Fruit fly (Drosophila melanogaster): ENCODE measurements around the gene CG43965.

CG43965 gene

dm6 chr3L:8690630-8691029, 34.9 kb downstream of the CG43965 start:
- TF ChIP-seq foxo (GFP tag; optimal IDR thresholded peaks at IDR 0.05) (no peak), tai (GFP tag; optimal IDR thresholded peaks at IDR 0.05) (no peak), OdsH (GFP tag; optimal IDR thresholded peaks at IDR 0.05) (no peak), Hnf4 (GFP tag; optimal IDR thresholded peaks at IDR 0.05) (no peak), Mio (GFP tag; optimal IDR thresholded peaks at IDR 0.05) (no peak), Abd-B (GFP tag; optimal IDR thresholded peaks at IDR 0.05) (no peak), Jra (GFP tag; optimal IDR thresholded peaks at IDR 0.05) (no peak), rgr (GFP tag; optimal IDR thresholded peaks at IDR 0.05) (no peak), pan (optimal IDR thresholded peaks at IDR 0.05) (no peak), fru (GFP tag; optimal IDR thresholded peaks at IDR 0.05) (no peak), CG32264 (GFP tag; optimal IDR thresholded peaks at IDR 0.05) (no peak), br (GFP tag; optimal IDR thresholded peaks at IDR 0.05) (no peak), woc (GFP tag; optimal IDR thresholded peaks at IDR 0.05) (no peak), sage (GFP tag; optimal IDR thresholded peaks at IDR 0.05) (no peak), GATAd (GFP tag; optimal IDR thresholded peaks at IDR 0.05) (no peak)

- no peak for TF ChIP-seq Rel (GFP tag; optimal IDR thresholded peaks at IDR 0.05)
- peak; percentile 11 for TF ChIP-seq Rel (tag; optimal IDR thresholded peaks at IDR 0.05)
- TF ChIP-seq brk (GFP tag; optimal IDR thresholded peaks at IDR 0.05), result no peak
- no peak for TF ChIP-seq foxo (GFP tag; optimal IDR thresholded peaks at IDR 0.05)
- TF ChIP-seq fru (GFP tag; optimal IDR thresholded peaks at IDR 0.05), result peak; percentile 2
- peak; percentile 13 for TF ChIP-seq Hr83 (GFP tag; optimal IDR thresholded peaks at IDR 0.05; ENCODE audit: poor library complexity, severe bottlenecking)
Measured at dm6 chr3L:8689675-8690074, 35.9 kb downstream of the CG43965 start.

DNA sequence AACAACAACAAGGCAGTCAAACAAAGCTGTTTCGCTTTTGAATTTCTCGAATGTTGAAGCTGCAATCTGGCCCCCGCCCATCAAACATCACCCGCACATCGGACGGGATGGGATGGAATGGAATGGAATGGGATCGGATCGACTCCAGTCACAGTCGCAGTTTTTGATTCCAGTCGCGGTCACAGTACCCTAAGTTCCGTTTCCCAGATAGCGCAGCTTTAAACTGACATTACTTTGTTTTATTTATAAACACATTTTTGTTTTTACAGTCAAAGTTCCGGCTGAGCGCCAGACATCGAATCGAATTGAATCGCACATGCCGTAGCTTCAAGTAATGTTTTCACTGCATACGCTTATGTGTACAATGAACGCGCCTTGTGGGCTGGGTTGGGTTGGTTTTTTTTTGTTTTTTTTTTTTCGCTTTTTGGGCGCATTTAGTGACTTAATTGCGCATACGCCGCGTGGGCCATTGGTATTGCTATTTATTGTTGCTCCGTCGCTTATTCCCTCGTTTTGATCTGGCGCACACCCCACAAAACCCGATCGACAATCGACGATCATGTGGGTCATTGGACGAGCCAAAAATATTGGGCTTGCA, 36.8 kb downstream of the CG43965 start:
- TF ChIP-seq GATAd (GFP tag; optimal IDR thresholded peaks at IDR 0.05) (no peak), dl (GFP tag; optimal IDR thresholded peaks at IDR 0.05; ENCODE audit: insufficient read depth in 1 of 2, partially characterized antibody in 2 of 2) (no peak), h (GFP tag; optimal IDR thresholded peaks at IDR 0.05) (peak; percentile 68), dmrt93B (GFP tag; optimal IDR thresholded peaks at IDR 0.05) (no peak), br (GFP tag; optimal IDR thresholded peaks at IDR 0.05) (peak; percentile 40), OdsH (GFP tag; optimal IDR thresholded peaks at IDR 0.05) (no peak), CG32264 (GFP tag; optimal IDR thresholded peaks at IDR 0.05) (no peak), ey (GFP tag; optimal IDR thresholded peaks at IDR 0.05) (peak; percentile 7), HLH106 (tag; optimal IDR thresholded peaks at IDR 0.05) (no peak), Mio (GFP tag; optimal IDR thresholded peaks at IDR 0.05) (no peak), Rel (GFP tag; optimal IDR thresholded peaks at IDR 0.05) (no peak), Rel (tag; optimal IDR thresholded peaks at IDR 0.05) (peak; percentile 17), usp (GFP tag; optimal IDR thresholded peaks at IDR 0.05) (no peak), jim (GFP tag; optimal IDR thresholded peaks at IDR 0.05) (peak; percentile 43), tai (GFP tag; optimal IDR thresholded peaks at IDR 0.05) (no peak), foxo (GFP tag; optimal IDR thresholded peaks at IDR 0.05) (peak in 1 of 2 experiments; percentile 2), fru (GFP tag; optimal IDR thresholded peaks at IDR 0.05) (peak; percentile 67), pan (optimal IDR thresholded peaks at IDR 0.05) (no peak), dsf (GFP tag; optimal IDR thresholded peaks at IDR 0.05; ENCODE audit: borderline replicate concordance) (no peak), Myc (optimal IDR thresholded peaks at IDR 0.05) (no peak), CrebA (GFP tag; optimal IDR thresholded peaks at IDR 0.05; ENCODE audit: borderline replicate concordance) (no peak), woc (GFP tag; optimal IDR thresholded peaks at IDR 0.05) (no peak), lola (GFP tag; optimal IDR thresholded peaks at IDR 0.05) (no peak), rgr (GFP tag; optimal IDR thresholded peaks at IDR 0.05) (peak; percentile 37), psq (GFP tag; optimal IDR thresholded peaks at IDR 0.05) (peak; percentile 3), Hnf4 (GFP tag; optimal IDR thresholded peaks at IDR 0.05) (no peak), Dfd (GFP tag; optimal IDR thresholded peaks at IDR 0.05) (no peak), Dif (GFP tag; optimal IDR thresholded peaks at IDR 0.05; ENCODE audit: partially characterized antibody) (no peak), Sp1 (GFP tag; optimal IDR thresholded peaks at IDR 0.05) (peak; percentile 10), N (GFP tag; optimal IDR thresholded peaks at IDR 0.05) (no peak), sage (GFP tag; optimal IDR thresholded peaks at IDR 0.05) (no peak), Vsx2 (GFP tag; optimal IDR thresholded peaks at IDR 0.05; ENCODE audit: partially characterized antibody) (no peak), Abd-B (GFP tag; optimal IDR thresholded peaks at IDR 0.05) (no peak), brk (GFP tag; optimal IDR thresholded peaks at IDR 0.05) (no peak), Hr83 (GFP tag; optimal IDR thresholded peaks at IDR 0.05; ENCODE audit: poor library complexity, severe bottlenecking) (no peak), Jra (GFP tag; optimal IDR thresholded peaks at IDR 0.05) (no peak), CG9705 (GFP tag; optimal IDR thresholded peaks at IDR 0.05) (no peak), sv (GFP tag; optimal IDR thresholded peaks at IDR 0.05) (no peak), Hr78 (GFP tag; optimal IDR thresholded peaks at IDR 0.05) (no peak)
